Fruit fly (Drosophila melanogaster) whole organism, adult: Measurements from ENCODE around the gene Trf4.

ENCODE experiments used
- CG12768 ChIP-seq: fragments of 200-800 bp; sonication (Bioruptor generic); optimal IDR thresholded peaks from 2 replicates; lab custom pipeline; 2017; ENCODE audit warnings: missing biosample characterization, missing genetic modification characterization, mild to moderate bottlenecking, moderate library complexity, missing genetic modification reagents
- CG7045 ChIP-seq: fragments of 200-800 bp; sonication (Bioruptor generic); optimal IDR thresholded peaks from 2 replicates; lab custom pipeline; 2017; ENCODE audit warnings: missing biosample characterization, mild to moderate bottlenecking, missing genetic modification characterization
- Hr96 ChIP-seq: fragments of 200-800 bp; sonication (Bioruptor generic); optimal IDR thresholded peaks from 2 replicates; lab custom pipeline; 2016; ENCODE audit warnings: missing biosample characterization, missing genetic modification characterization

- TF ChIP-seq Hr96 = no peak
- no peak for TF ChIP-seq CG12768 (GFP tag; lab: Kevin White, UChicago)
- TF ChIP-seq CG7045 = no peak
Observed at dm6 chr2L:2636326-2637001, 28.4 kb upstream of the Trf4 start.
